Worm (Caenorhabditis elegans) whole organism, L4 larva: ENCODE results near the gene F40A3.3.

ENCODE experiments used
- attf-4 ChIP-seq: sonication (generic microtip); optimal IDR thresholded peaks from 3 replicates; lab custom pipeline; 2017; ENCODE audit warnings: missing biosample characterization, missing genetic modification characterization
- nhr-111 ChIP-seq: fragments of 200-800 bp; sonication (Bioruptor generic); optimal IDR thresholded peaks from 2 replicates; lab custom pipeline; 2018; ENCODE audit warnings: mild to moderate bottlenecking, missing genetic modification characterization, missing compliant biosample characterization
- unc-62 ChIP-seq, 3 experiments: fragments of 150-350 bp in 1 of 3; sonication (generic microtip); optimal IDR thresholded peaks in 2 of 3; peaks in 1 of 3; 1 replicate in 1 of 3; 2 replicates in 2 of 3; lab custom pipeline; 2014 to 2017; ENCODE audit warnings: missing biosample characterization in 3 of 3, missing genetic modification characterization in 3 of 3, missing genetic modification reagents in 3 of 3, missing genotype in 1 of 3

ce11 chrV:7884441-7884840 is 7.2 kb downstream of the F40A3.3 start:
- TF ChIP-seq nhr-111 (GFP tag; lab: Kevin White, UChicago) (no peak), attf-4 (tag; lab: Kevin White, UChicago) (no peak), unc-62 (GFP tag; optimal IDR thresholded peaks at IDR 0.05 in 1 of 2; lab: Kevin White, UChicago) (no peak), unc-62 (tag; optimal IDR thresholded peaks at IDR 0.05; lab: Kevin White, UChicago) (no peak)
